Worm (Caenorhabditis elegans): Measurements from ENCODE around the gene rpl-6.

rpl-6 gene

ce11 chrIII:7181822-7182221 lies 26.4 kb upstream of the rpl-6 start, which contains the start of gene epg-4:
Gene epg-4, plus strand, starts transcription at chrIII:7182167.
- no peak for TF ChIP-seq ZK546.5 (tag; optimal IDR thresholded peaks at IDR 0.05)
- no peak for TF ChIP-seq unc-62 (GFP tag; optimal IDR thresholded peaks at IDR 0.05 in 1 of 2)
- TF ChIP-seq unc-62 (tag; optimal IDR thresholded peaks at IDR 0.05) = no peak
- TF ChIP-seq ces-1 (GFP tag; optimal IDR thresholded peaks at IDR 0.05) = no peak
- no peak for TF ChIP-seq ceh-62 (tag; optimal IDR thresholded peaks at IDR 0.05)
- peak; percentile 41 for TF ChIP-seq dpl-1 (GFP tag; optimal IDR thresholded peaks at IDR 0.05)
- 0 out of 2 replicates have a peak, but pooled peaks have one; percentile 3 for TF ChIP-seq lim-7 (GFP tag; IDR thresholded peaks at IDR 0.05)
- TF ChIP-seq hmg-1.1 (GFP tag; IDR thresholded peaks at IDR 0.05) = peak; percentile 65; the same call in 1 of the 2 replicates
- TF ChIP-seq mdt-29 (GFP tag; IDR thresholded peaks at IDR 0.05) = no peak
- no peak for TF ChIP-seq ceh-28 (tag; optimal IDR thresholded peaks at IDR 0.05)
- TF ChIP-seq unc-39 (tag; optimal IDR thresholded peaks at IDR 0.05) = no peak
- TF ChIP-seq nhr-28 (tag; optimal IDR thresholded peaks at IDR 0.05) = peak; percentile 52
- TF ChIP-seq Y105C5A.15 (GFP tag; IDR thresholded peaks at IDR 0.05) = no peak
- no peak for TF ChIP-seq R02D3.7 (tag; optimal IDR thresholded peaks at IDR 0.05)
- no peak for TF ChIP-seq zip-2 (tag; optimal IDR thresholded peaks at IDR 0.05)
- no peak for TF ChIP-seq nhr-102 (tag; optimal IDR thresholded peaks at IDR 0.05)
- no peak for TF ChIP-seq sdz-12 (GFP tag; optimal IDR thresholded peaks at IDR 0.05)
- TF ChIP-seq nhr-237 (tag; optimal IDR thresholded peaks at IDR 0.05) = no peak
- no peak for TF ChIP-seq attf-4 (tag; optimal IDR thresholded peaks at IDR 0.05)
- TF ChIP-seq T20F7.1 (GFP tag; optimal IDR thresholded peaks at IDR 0.05) = peak; percentile 61
- no peak for TF ChIP-seq Y75B8A.6 (GFP tag; IDR thresholded peaks at IDR 0.05)
- TF ChIP-seq nhr-111 (GFP tag; optimal IDR thresholded peaks at IDR 0.05) = peak; percentile 14
- TF ChIP-seq pqm-1 (tag; optimal IDR thresholded peaks at IDR 0.05) = peak; percentile 4
- no peak for TF ChIP-seq set-16 (GFP tag; IDR thresholded peaks at IDR 0.05)
- TF ChIP-seq saeg-2 (GFP tag; IDR thresholded peaks at IDR 0.05) = no peak
- no peak for TF ChIP-seq daf-8 (GFP tag; IDR thresholded peaks at IDR 0.05)
- no peak for TF ChIP-seq nhr-25 (tag; optimal IDR thresholded peaks at IDR 0.05; ENCODE audit: borderline replicate concordance, insufficient read depth)
- TF ChIP-seq duxl-1 (tag; optimal IDR thresholded peaks at IDR 0.05; ENCODE audit: poor library complexity) = no peak
- TF ChIP-seq mep-1 (tag; optimal IDR thresholded peaks at IDR 0.05) = peak; percentile 63
- TF ChIP-seq F26F4.8 (GFP tag; conservative IDR thresholded peaks at IDR 0.05) = no peak
- TF ChIP-seq lin-13 (GFP tag; optimal IDR thresholded peaks at IDR 0.05) = peak; percentile 33
- TF ChIP-seq rbr-2 (tag; optimal IDR thresholded peaks at IDR 0.05) = no peak
- TF ChIP-seq T26A8.4 (GFP tag; IDR thresholded peaks at IDR 0.05) = no peak
- peak; percentile 96 for TF ChIP-seq hlh-30 (tag; optimal IDR thresholded peaks at IDR 0.05; ENCODE audit: insufficient read depth)
- TF ChIP-seq cey-2 (tag; optimal IDR thresholded peaks at IDR 0.05; ENCODE audit: borderline replicate concordance, insufficient read depth) = no peak
- TF ChIP-seq lin-1 (GFP tag; IDR thresholded peaks at IDR 0.05) = no peak
- TF ChIP-seq aly-2 (tag; optimal IDR thresholded peaks at IDR 0.05) = no peak
- no peak for TF ChIP-seq jun-1 (tag; optimal IDR thresholded peaks at IDR 0.05)
- no peak for TF ChIP-seq zip-11 (GFP tag; IDR thresholded peaks at IDR 0.05)
- no peak for TF ChIP-seq aha-1 (tag)
- TF ChIP-seq F10B5.3 (tag; optimal IDR thresholded peaks at IDR 0.05) = no peak
- no peak for TF ChIP-seq skn-1 (tag; optimal IDR thresholded peaks at IDR 0.05)
- TF ChIP-seq lir-3 (tag; optimal IDR thresholded peaks at IDR 0.05) = no peak
- no peak for TF ChIP-seq nhr-48 (tag; optimal IDR thresholded peaks at IDR 0.05)
- 0 out of 2 replicates have a peak, but pooled peaks have one; percentile 47 for TF ChIP-seq zfp-3 (GFP tag; conservative IDR thresholded peaks at IDR 0.05)
- peak in 1 of 2 experiments; percentile 52 for TF ChIP-seq hif-1 (tag; optimal IDR thresholded peaks at IDR 0.05)
- TF ChIP-seq daf-16 (GFP tag; optimal IDR thresholded peaks at IDR 0.05) = no peak
- no peak for TF ChIP-seq daf-16 (tag; optimal IDR thresholded peaks at IDR 0.05)
- TF ChIP-seq spr-3 (GFP tag; optimal IDR thresholded peaks at IDR 0.05) = no peak
- no peak for TF ChIP-seq spr-1 (tag; optimal IDR thresholded peaks at IDR 0.05)
- TF ChIP-seq lsy-2 (tag; optimal IDR thresholded peaks at IDR 0.05) = peak; percentile 29 to 65
- peak; percentile 76 for TF ChIP-seq ama-1 (optimal IDR thresholded peaks at IDR 0.05)
- 0 out of 2 replicates have a peak, but pooled peaks have one; percentile 5 for TF ChIP-seq arid-1 (GFP tag; conservative IDR thresholded peaks at IDR 0.05)
